Worm (Caenorhabditis elegans) whole organism, late embryonic: Measurements from ENCODE around the gene fbxa-10.

Source experiments
- C08G9.2 ChIP-seq: sonication (generic microtip); optimal IDR thresholded peaks from 2 replicates; lab custom pipeline; 2016; ENCODE audit warnings: mild to moderate bottlenecking, missing genetic modification characterization, moderate library complexity, missing compliant biosample characterization
- C38D4.7 ChIP-seq: fragments of 200-800 bp; sonication (Bioruptor generic); optimal IDR thresholded peaks from 2 replicates; lab custom pipeline; 2018; ENCODE audit warnings: mild to moderate bottlenecking, missing genetic modification characterization, moderate library complexity, missing compliant biosample characterization
- K09A11.1 ChIP-seq: sonication (generic microtip); optimal IDR thresholded peaks from 2 replicates; lab custom pipeline; 2017; ENCODE audit warnings: antibody characterized with exemption, mild to moderate bottlenecking, missing genetic modification characterization, missing compliant biosample characterization; ENCODE audit not compliant: insufficient read depth
- T23F11.4 ChIP-seq: fragments of 200-800 bp; sonication (Bioruptor generic); optimal IDR thresholded peaks from 2 replicates; lab custom pipeline; 2018; ENCODE audit warnings: mild to moderate bottlenecking, missing genetic modification characterization, missing compliant biosample characterization
- Y22D7AL.16 ChIP-seq: sonication (generic microtip); optimal IDR thresholded peaks from 2 replicates; lab custom pipeline; 2016; ENCODE audit warnings: missing genetic modification characterization, missing compliant biosample characterization
- ceh-2 ChIP-seq: sonication (generic microtip); optimal IDR thresholded peaks from 2 replicates; lab custom pipeline; 2016; ENCODE audit warnings: missing genotype, missing genetic modification characterization, missing compliant biosample characterization
- ceh-22 ChIP-seq: sonication (generic microtip); optimal IDR thresholded peaks from 2 replicates; lab custom pipeline; 2017; ENCODE audit warnings: missing biosample characterization, missing genetic modification characterization
- ceh-24 ChIP-seq: sonication (generic microtip); optimal IDR thresholded peaks from 2 replicates; lab custom pipeline; 2016; ENCODE audit warnings: mild to moderate bottlenecking, missing genetic modification characterization, missing compliant biosample characterization
- ceh-34 ChIP-seq: sonication (generic microtip); optimal IDR thresholded peaks from 2 replicates; lab custom pipeline; 2016; ENCODE audit warnings: mild to moderate bottlenecking, missing genetic modification characterization, missing compliant biosample characterization
- ceh-45 ChIP-seq: fragments of 200-800 bp; sonication (Bioruptor generic); IDR thresholded peaks from 2 replicates; pipeline ENCODE4 v1.3.6; 2022; ENCODE audit warnings: missing genetic modification reagents, missing genetic modification characterization, missing compliant biosample characterization
- ceh-48 ChIP-seq: sonication (generic microtip); optimal IDR thresholded peaks from 2 replicates; lab custom pipeline; 2016; ENCODE audit warnings: missing genetic modification characterization, inconsistent platforms, missing compliant biosample characterization
- ceh-6 ChIP-seq: fragments of 200-800 bp; sonication (Bioruptor generic); optimal IDR thresholded peaks from 2 replicates; lab custom pipeline; 2018; ENCODE audit warnings: mild to moderate bottlenecking, missing genetic modification characterization, missing compliant biosample characterization
- dmd-4 ChIP-seq: sonication (generic microtip); optimal IDR thresholded peaks from 2 replicates; lab custom pipeline; 2016; ENCODE audit warnings: borderline replicate concordance, missing genetic modification characterization, missing compliant biosample characterization
- dve-1 ChIP-seq: sonication (generic microtip); optimal IDR thresholded peaks from 2 replicates; lab custom pipeline; 2017; ENCODE audit warnings: antibody characterized with exemption, mild to moderate bottlenecking, missing genetic modification characterization, missing compliant biosample characterization
- fkh-6 ChIP-seq: sonication (generic microtip); optimal IDR thresholded peaks from 2 replicates; lab custom pipeline; 2016; ENCODE audit warnings: missing genetic modification characterization, missing compliant biosample characterization
- hlh-8 ChIP-seq: sonication (generic microtip); optimal IDR thresholded peaks from 2 replicates; lab custom pipeline; 2016; ENCODE audit warnings: missing genotype, missing genetic modification characterization, missing compliant biosample characterization
- lim-6 ChIP-seq: sonication (generic microtip); optimal IDR thresholded peaks from 2 replicates; lab custom pipeline; 2016; ENCODE audit warnings: missing genetic modification characterization, missing compliant biosample characterization
- madf-2 ChIP-seq: sonication (generic microtip); optimal IDR thresholded peaks from 2 replicates; lab custom pipeline; 2017; ENCODE audit warnings: missing genetic modification characterization, missing compliant biosample characterization
- nfya-1 ChIP-seq: sonication (generic microtip); optimal IDR thresholded peaks from 2 replicates; lab custom pipeline; 2017; ENCODE audit warnings: missing genetic modification characterization, mild to moderate bottlenecking, missing compliant biosample characterization, antibody characterized with exemption, moderate library complexity
- nhr-11 ChIP-seq: fragments of 150-350 bp; optimal IDR thresholded peaks from 2 replicates; lab custom pipeline; 2014; ENCODE audit warnings: missing biosample characterization, missing genetic modification characterization
- npax-4 ChIP-seq: sonication (generic microtip); optimal IDR thresholded peaks from 2 replicates; lab custom pipeline; 2016; ENCODE audit warnings: missing genetic modification characterization, missing compliant biosample characterization
- pag-3 ChIP-seq: sonication (generic microtip); optimal IDR thresholded peaks from 2 replicates; lab custom pipeline; 2016; ENCODE audit warnings: missing compliant biosample characterization, missing genetic modification characterization, borderline replicate concordance
- pha-2 ChIP-seq: sonication (generic microtip); optimal IDR thresholded peaks from 2 replicates; lab custom pipeline; 2017; ENCODE audit warnings: mild to moderate bottlenecking, missing genetic modification characterization, missing compliant biosample characterization
- sdc-2 ChIP-seq: sonication (generic microtip); optimal IDR thresholded peaks from 2 replicates; lab custom pipeline; 2016; ENCODE audit warnings: missing genotype, missing genetic modification characterization, missing compliant biosample characterization
- sox-2 ChIP-seq: fragments of 200-800 bp; sonication (Bioruptor generic); IDR thresholded peaks from 2 replicates; pipeline ENCODE4 v1.3.6; 2022; ENCODE audit warnings: missing genetic modification reagents, missing genetic modification characterization, missing compliant biosample characterization
- sox-4 ChIP-seq: sonication (generic microtip); optimal IDR thresholded peaks from 2 replicates; lab custom pipeline; 2017; ENCODE audit warnings: mild to moderate bottlenecking, missing genetic modification characterization, inconsistent platforms, missing compliant biosample characterization
- tbx-2 ChIP-seq: sonication (generic microtip); optimal IDR thresholded peaks from 2 replicates; lab custom pipeline; 2016; ENCODE audit warnings: missing genetic modification characterization, missing compliant biosample characterization
- unc-3 ChIP-seq, 2 experiments: fragments of 200-800 bp in 1 of 2; sonication (Bioruptor generic) in 1 of 2; sonication (generic microtip) in 1 of 2; conservative IDR thresholded peaks in 1 of 2; optimal IDR thresholded peaks in 1 of 2; 2 replicates each; pipeline versions ENCODE4 v1.3.6 to Lab custom; 2016 to 2022; ENCODE audit warnings: missing compliant biosample characterization in 2 of 2, missing genetic modification characterization in 2 of 2, missing genetic modification reagents in 1 of 2
- unc-86 ChIP-seq: sonication (generic microtip); optimal IDR thresholded peaks from 2 replicates; lab custom pipeline; 2016; ENCODE audit warnings: missing genetic modification characterization, missing compliant biosample characterization
- zip-5 ChIP-seq: sonication (generic microtip); optimal IDR thresholded peaks from 2 replicates; lab custom pipeline; 2016; ENCODE audit warnings: missing genetic modification characterization, missing compliant biosample characterization

fbxa-10 gene

ce11 chrIII:952184-952583 lies at the start of gene fbxa-10:
Gene fbxa-10, plus strand, starts transcription at chrIII:952390.
- TF ChIP-seq tbx-2 (tag; lab: Kevin White, UChicago) (no peak), nhr-11 (no peak), ceh-34 (tag; lab: Kevin White, UChicago) (no peak), K09A11.1 (no peak), ceh-22 (no peak), sox-2 (no peak), dmd-4 (tag; lab: Kevin White, UChicago) (no peak), sox-4 (tag; lab: Kevin White, UChicago) (no peak), hlh-8 (tag; lab: Kevin White, UChicago) (no peak), ceh-48 (tag; lab: Kevin White, UChicago) (no peak), pag-3 (tag; lab: Kevin White, UChicago) (no peak), zip-5 (tag; lab: Kevin White, UChicago) (no peak), T23F11.4 (GFP tag; lab: Kevin White, UChicago) (no peak), npax-4 (tag; lab: Kevin White, UChicago) (no peak), ceh-2 (no peak), ceh-6 (GFP tag; lab: Kevin White, UChicago) (no peak), unc-86 (no peak)

- TF ChIP-seq ceh-24 (tag; lab: Kevin White, UChicago) (no peak), fkh-6 (tag; lab: Kevin White, UChicago) (no peak), sox-4 (tag; lab: Kevin White, UChicago) (no peak), tbx-2 (tag; lab: Kevin White, UChicago) (no peak), ceh-45 (GFP tag; lab: Robert Waterston, UW) (no peak), dve-1 (tag; lab: Kevin White, UChicago) (no peak), unc-3 (GFP tag; conservative IDR thresholded peaks at IDR 0.05; lab: Robert Waterston, UW) (no peak), unc-3 (tag; optimal IDR thresholded peaks at IDR 0.05; lab: Kevin White, UChicago) (no peak), madf-2 (tag; lab: Kevin White, UChicago) (no peak), pha-2 (tag; lab: Kevin White, UChicago) (no peak)
- TF ChIP-seq, all 69 proteins: peak for 0
Measured at ce11 chrIII:907311-907710, 44.9 kb upstream of the fbxa-10 start, which contains the start of gene F23H11.4. Gene F23H11.4, minus strand, starts transcription at chrIII:907539.

- TF ChIP-seq ceh-6 (GFP tag; lab: Kevin White, UChicago) = no peak
- no peak for TF ChIP-seq C08G9.2 (tag; lab: Kevin White, UChicago)
- no peak for TF ChIP-seq C38D4.7 (GFP tag; lab: Kevin White, UChicago)
- peak; percentile 30 for TF ChIP-seq nfya-1 (tag; lab: Kevin White, UChicago)
Measured at ce11 chrIII:907990-908389, 44.2 kb upstream of the fbxa-10 start.

- no peak for TF ChIP-seq madf-2 (tag; lab: Kevin White, UChicago)
- TF ChIP-seq unc-86 = no peak
Measured at ce11 chrIII:909540-909939, 42.6 kb upstream of the fbxa-10 start, which contains the start of gene crls-1. Gene crls-1, minus strand, starts transcription at chrIII:909902.

ce11 chrIII:910540-911311 lies 41.5 kb upstream of the fbxa-10 start, which contains the start of the genes F23H11.5 and bra-2:
Gene F23H11.5, minus strand, starts transcription at chrIII:910590.
Gene bra-2, plus strand, starts transcription at chrIII:911261.
- TF ChIP-seq nhr-11 = no peak
- TF ChIP-seq ceh-48 (tag; lab: Kevin White, UChicago) = peak; percentile 57
- TF ChIP-seq dve-1 (tag; lab: Kevin White, UChicago) = no peak
- TF ChIP-seq, all 69 proteins: peak for 1

- TF ChIP-seq lim-6 (tag; lab: Kevin White, UChicago) (no peak), unc-86 (no peak), sdc-2 (tag; lab: Kevin White, UChicago) (no peak), Y22D7AL.16 (tag; lab: Kevin White, UChicago) (no peak)
Measured at ce11 chrIII:916897-917296, 35.3 kb upstream of the fbxa-10 start, which contains the start of gene idpp-13. Gene idpp-13, minus strand, starts transcription at chrIII:916997.
